Worm (Caenorhabditis elegans) whole organism, L4 larva: ENCODE measurements around the gene Y37E11AM.2.

Source experiments
- D1046.2 ChIP-seq: fragments of 200-800 bp; sonication (Bioruptor generic); IDR thresholded peaks from 2 replicates; pipeline ENCODE4 v1.3.6; 2022; ENCODE audit warnings: missing genetic modification characterization, missing compliant biosample characterization
- F10B5.3 ChIP-seq: sonication (generic microtip); optimal IDR thresholded peaks from 2 replicates; lab custom pipeline; 2016; ENCODE audit warnings: mild to moderate bottlenecking, missing genetic modification characterization, missing compliant biosample characterization
- F49E8.2 ChIP-seq: sonication (generic microtip); optimal IDR thresholded peaks from 2 replicates; lab custom pipeline; 2016; ENCODE audit warnings: missing compliant biosample characterization, mild to moderate bottlenecking, missing genetic modification characterization, borderline replicate concordance
- aha-1 ChIP-seq: fragments of 150-350 bp; peaks from one replicate; lab custom pipeline; 2014; ENCODE audit warnings: missing biosample characterization, missing genetic modification characterization
- aly-2 ChIP-seq: sonication (generic microtip); optimal IDR thresholded peaks from 2 replicates; lab custom pipeline; 2018; ENCODE audit warnings: missing biosample characterization, missing genetic modification characterization
- arid-1 ChIP-seq: fragments of 200-800 bp; sonication (Bioruptor generic); conservative IDR thresholded peaks from 2 replicates; pipeline ENCODE4 v1.3.6; 2022; ENCODE audit warnings: missing genetic modification reagents, missing genetic modification characterization, missing compliant biosample characterization
- ceh-20 ChIP-seq: fragments of 200-800 bp; sonication (Bioruptor generic); IDR thresholded peaks from 2 replicates; pipeline ENCODE4 v1.3.6; 2022; ENCODE audit warnings: missing genetic modification reagents, missing genetic modification characterization, missing compliant biosample characterization
- ceh-28 ChIP-seq: fragments of 150-350 bp; optimal IDR thresholded peaks from 2 replicates; lab custom pipeline; 2014; ENCODE audit warnings: missing biosample characterization, missing genetic modification reagents, missing genetic modification characterization
- ceh-32 ChIP-seq: sonication (generic microtip); optimal IDR thresholded peaks from 2 replicates; lab custom pipeline; 2016; ENCODE audit warnings: mild to moderate bottlenecking, missing genetic modification characterization, missing compliant biosample characterization; ENCODE audit not compliant: poor library complexity
- ceh-44 ChIP-seq: fragments of 200-800 bp; sonication (Bioruptor generic); IDR thresholded peaks from 2 replicates; pipeline ENCODE4 v1.3.6; 2022; ENCODE audit warnings: missing genetic modification reagents, missing genetic modification characterization, missing compliant biosample characterization
- ceh-62 ChIP-seq: sonication (generic microtip); optimal IDR thresholded peaks from 2 replicates; lab custom pipeline; 2017; ENCODE audit warnings: missing biosample characterization, missing genetic modification characterization
- daf-12 ChIP-seq: fragments of 150-350 bp; optimal IDR thresholded peaks from 2 replicates; lab custom pipeline; 2014; ENCODE audit warnings: missing biosample characterization, missing genetic modification reagents, missing genetic modification characterization
- daf-19 ChIP-seq: fragments of 200-800 bp; sonication (Bioruptor generic); conservative IDR thresholded peaks from 2 replicates; pipeline ENCODE4 v1.3.6; 2022; ENCODE audit warnings: missing genetic modification characterization, missing compliant biosample characterization
- dve-1 ChIP-seq: sonication (generic microtip); optimal IDR thresholded peaks from 2 replicates; lab custom pipeline; 2017; ENCODE audit warnings: antibody characterized with exemption, mild to moderate bottlenecking, missing genetic modification characterization, missing compliant biosample characterization; ENCODE audit not compliant: insufficient read depth
- egl-43 ChIP-seq: fragments of 200-800 bp; sonication (Bioruptor generic); IDR thresholded peaks from 2 replicates; pipeline ENCODE4 v1.3.6; 2022; ENCODE audit warnings: missing genetic modification reagents, missing genetic modification characterization, missing compliant biosample characterization
- hlh-30 ChIP-seq: sonication (generic microtip); optimal IDR thresholded peaks from 2 replicates; lab custom pipeline; 2017; ENCODE audit warnings: antibody characterized with exemption, mild to moderate bottlenecking, missing genetic modification characterization, missing compliant biosample characterization; ENCODE audit not compliant: insufficient read depth
- jun-1 ChIP-seq: fragments of 150-350 bp; optimal IDR thresholded peaks from 2 replicates; lab custom pipeline; 2014; ENCODE audit warnings: missing biosample characterization, missing genetic modification reagents, missing genetic modification characterization
- lin-29 ChIP-seq: fragments of 200-800 bp; sonication (Bioruptor generic); IDR thresholded peaks from 2 replicates; pipeline ENCODE4 v1.3.6; 2022; ENCODE audit warnings: missing genetic modification reagents, missing genetic modification characterization, missing compliant biosample characterization
- lsy-2 ChIP-seq, 2 experiments: fragments of 150-350 bp in 1 of 2; sonication (generic microtip) in 1 of 2; optimal IDR thresholded peaks; 2 replicates each; lab custom pipeline; 2014 to 2017; ENCODE audit warnings: missing biosample characterization in 2 of 2, missing genetic modification characterization in 2 of 2
- mdl-1 ChIP-seq, 2 experiments: fragments of 150-350 bp in 1 of 2; sonication (generic microtip) in 1 of 2; optimal IDR thresholded peaks; 2 replicates each; lab custom pipeline; 2014 to 2017; ENCODE audit warnings: missing biosample characterization in 2 of 2, missing genetic modification characterization in 2 of 2
- mep-1 ChIP-seq: fragments of 150-350 bp; sonication (generic microtip); optimal IDR thresholded peaks from 3 replicates; lab custom pipeline; 2014; ENCODE audit warnings: missing biosample characterization, missing genetic modification characterization
- mes-2 ChIP-seq: sonication (generic microtip); optimal IDR thresholded peaks from 2 replicates; lab custom pipeline; 2016; ENCODE audit warnings: missing genotype, mild to moderate bottlenecking, missing genetic modification characterization, missing compliant biosample characterization; ENCODE audit not compliant: poor library complexity, severe bottlenecking
- mxl-2 ChIP-seq: fragments of 200-800 bp; sonication (Bioruptor generic); conservative IDR thresholded peaks from 2 replicates; pipeline ENCODE4 v1.3.6; 2022; ENCODE audit warnings: missing genetic modification reagents, missing genetic modification characterization, missing compliant biosample characterization
- mxl-3 ChIP-seq: fragments of 200-800 bp; sonication (Bioruptor generic); optimal IDR thresholded peaks from 2 replicates; lab custom pipeline; 2018; ENCODE audit warnings: mild to moderate bottlenecking, missing genetic modification characterization, missing compliant biosample characterization
- nhr-237 ChIP-seq: sonication (generic microtip); optimal IDR thresholded peaks from 2 replicates; lab custom pipeline; 2017; ENCODE audit warnings: missing biosample characterization, missing genetic modification characterization
- nhr-28 ChIP-seq: fragments of 150-350 bp; optimal IDR thresholded peaks from 2 replicates; lab custom pipeline; 2014; ENCODE audit warnings: missing biosample characterization, missing genetic modification characterization
- pha-4 ChIP-seq, 2 experiments: fragments of 150-350 bp in 1 of 2; fragments of 200-800 bp in 1 of 2; sonication (Bioruptor generic) in 1 of 2; IDR thresholded peaks in 1 of 2; optimal IDR thresholded peaks in 1 of 2; 2 replicates each; pipeline versions ENCODE4 v1.3.6 to Lab custom; 2014 to 2022; ENCODE audit warnings: missing genetic modification characterization in 2 of 2, missing genetic modification reagents in 2 of 2, missing biosample characterization in 1 of 2, missing compliant biosample characterization in 1 of 2
- rbr-2 ChIP-seq: sonication (generic microtip); optimal IDR thresholded peaks from 2 replicates; lab custom pipeline; 2016; ENCODE audit warnings: missing genotype, missing genetic modification characterization, missing compliant biosample characterization
- skn-1 ChIP-seq: fragments of 150-350 bp; optimal IDR thresholded peaks from 2 replicates; lab custom pipeline; 2014; ENCODE audit warnings: missing biosample characterization, missing genetic modification characterization
- snpc-4 ChIP-seq: fragments of 150-350 bp; optimal IDR thresholded peaks from 2 replicates; lab custom pipeline; 2014; ENCODE audit warnings: missing biosample characterization, missing genetic modification characterization
- zag-1 ChIP-seq: fragments of 150-350 bp; optimal IDR thresholded peaks from 2 replicates; lab custom pipeline; 2014; ENCODE audit warnings: missing biosample characterization, missing genetic modification characterization
- zip-11 ChIP-seq: fragments of 200-800 bp; sonication (Bioruptor generic); IDR thresholded peaks from 2 replicates; pipeline ENCODE4 v1.3.6; 2022; ENCODE audit warnings: missing genetic modification characterization, missing compliant biosample characterization
- ztf-7 ChIP-seq: fragments of 150-350 bp; optimal IDR thresholded peaks from 2 replicates; lab custom pipeline; 2014; ENCODE audit warnings: missing biosample characterization, missing genetic modification characterization

Gene Y37E11AM.2

ce11 chrIV:3764012-3764549 is 38.8 kb upstream of the Y37E11AM.2 start:
- no peak for TF ChIP-seq mxl-2 (GFP tag; lab: Robert Waterston, UW)
- TF ChIP-seq rbr-2 (tag; lab: Kevin White, UChicago), result no peak
- TF ChIP-seq aha-1 (tag; lab: Kevin White, UChicago), result no peak
- no peak for TF ChIP-seq daf-19 (GFP tag; lab: Robert Waterston, UW)
- no peak for TF ChIP-seq ztf-7 (tag; lab: Kevin White, UChicago)
- no peak for TF ChIP-seq zip-11 (GFP tag; lab: Robert Waterston, UW)
- TF ChIP-seq snpc-4 (tag; lab: Kevin White, UChicago), result no peak
- no peak for TF ChIP-seq zag-1 (tag; lab: Kevin White, UChicago)
- no peak for TF ChIP-seq ceh-28 (tag; lab: Kevin White, UChicago)
- TF ChIP-seq F49E8.2 (tag; lab: Kevin White, UChicago), result no peak
- no peak for TF ChIP-seq lin-29 (GFP tag; lab: Robert Waterston, UW)
- no peak for TF ChIP-seq nhr-237 (tag; lab: Kevin White, UChicago)

ce11 chrIV:3759823-3760222 is 34.6 kb upstream of the Y37E11AM.2 start:
- TF ChIP-seq D1046.2 (no peak), F10B5.3 (tag; lab: Kevin White, UChicago) (no peak), ceh-20 (GFP tag; lab: Robert Waterston, UW) (no peak), ztf-7 (tag; lab: Kevin White, UChicago) (no peak), ceh-44 (no peak), aha-1 (tag; lab: Kevin White, UChicago) (peak; percentile 1), arid-1 (GFP tag; lab: Robert Waterston, UW) (no peak)

ce11 chrIV:3755921-3756320 is 30.7 kb upstream of the Y37E11AM.2 start, which contains the start of gene best-20:
TSS of gene best-20 (plus strand) at chrIV:3756221.
- TF ChIP-seq lin-29 (GFP tag; lab: Robert Waterston, UW) (no peak), mep-1 (tag; lab: Kevin White, UChicago) (no peak), jun-1 (tag; lab: Kevin White, UChicago) (no peak)

ce11 chrIV:3755355-3755754 is 30.1 kb upstream of the Y37E11AM.2 start, which contains the start of gene Y37E11AR.7:
TSS of gene Y37E11AR.7 (minus strand) at chrIV:3755455.
- TF ChIP-seq daf-12 (tag; lab: Kevin White, UChicago) (no peak), mes-2 (tag; lab: Kevin White, UChicago) (no peak), lsy-2 (tag; optimal IDR thresholded peaks at IDR 0.05; lab: Kevin White, UChicago) (no peak), ceh-62 (tag; lab: Kevin White, UChicago) (no peak), ceh-32 (tag; lab: Kevin White, UChicago) (no peak), pha-4 (GFP tag; IDR thresholded peaks at IDR 0.05; lab: Robert Waterston, UW) (no peak), pha-4 (tag; optimal IDR thresholded peaks at IDR 0.05; lab: Kevin White, UChicago) (no peak), jun-1 (tag; lab: Kevin White, UChicago) (no peak), ceh-20 (GFP tag; lab: Robert Waterston, UW) (no peak), hlh-30 (tag; lab: Kevin White, UChicago) (no peak), aly-2 (tag; lab: Kevin White, UChicago) (no peak), skn-1 (tag; lab: Kevin White, UChicago) (no peak), dve-1 (tag; lab: Kevin White, UChicago) (no peak), mxl-3 (no peak)

- no peak for TF ChIP-seq mes-2 (tag; lab: Kevin White, UChicago)
- TF ChIP-seq mdl-1 (tag; optimal IDR thresholded peaks at IDR 0.05; lab: Kevin White, UChicago), result no peak
- peak; percentile 97 for TF ChIP-seq nhr-28 (tag; lab: Kevin White, UChicago)
- no peak for TF ChIP-seq hlh-30 (tag; lab: Kevin White, UChicago)
- TF ChIP-seq egl-43 (GFP tag; lab: Robert Waterston, UW), result no peak
- no peak for TF ChIP-seq F10B5.3 (tag; lab: Kevin White, UChicago)
Measured at ce11 chrIV:3752276-3752675, 27.0 kb upstream of the Y37E11AM.2 start.
